Fruit fly (Drosophila melanogaster) whole organism, embryonic: Measurements from ENCODE around the gene PsGEF.
A peak's percentile ranks its signal among the peaks of the same experiment; 100 is the strongest.

Experiments used
- Antp ChIP-seq: fragments of 200-800 bp; sonication (Bioruptor generic); optimal IDR thresholded peaks from 3 replicates; lab custom pipeline; 2016; ENCODE audit warnings: missing biosample characterization, missing genetic modification characterization
- Atf6 ChIP-seq: fragments of 200-800 bp; sonication (Bioruptor generic); IDR thresholded peaks from 2 replicates; pipeline ENCODE4 v1.3.6; 2022; ENCODE audit warnings: missing biosample characterization, missing genetic modification characterization
- Bgb ChIP-seq: fragments of 200-800 bp; sonication (Bioruptor generic); IDR thresholded peaks from 2 replicates; pipeline ENCODE4 v1.3.6; 2022; ENCODE audit warnings: missing biosample characterization, missing genetic modification characterization; ENCODE audit not compliant: partially characterized antibody
- CG11093 ChIP-seq: fragments of 200-800 bp; sonication (Bioruptor generic); IDR thresholded peaks from 3 replicates; pipeline ENCODE4 v1.3.6; 2022; ENCODE audit warnings: missing biosample characterization, missing genetic modification characterization
- CG11504 ChIP-seq: fragments of 200-800 bp; sonication (Bioruptor generic); optimal IDR thresholded peaks from 3 replicates; lab custom pipeline; 2019; ENCODE audit warnings: missing biosample characterization, mild to moderate bottlenecking, missing genetic modification characterization, moderate library complexity
- CG12769 ChIP-seq: fragments of 200-800 bp; sonication (Bioruptor generic); optimal IDR thresholded peaks from 2 replicates; lab custom pipeline; 2019; ENCODE audit warnings: missing biosample characterization, mild to moderate bottlenecking, missing genetic modification characterization, moderate library complexity
- CG15269 ChIP-seq: fragments of 200-800 bp; sonication (Bioruptor generic); optimal IDR thresholded peaks from 2 replicates; lab custom pipeline; 2018; ENCODE audit warnings: missing biosample characterization, mild to moderate bottlenecking, missing genetic modification characterization, moderate library complexity
- CG1529 ChIP-seq: fragments of 200-800 bp; sonication (Bioruptor generic); optimal IDR thresholded peaks from 3 replicates; lab custom pipeline; 2018; ENCODE audit warnings: missing biosample characterization, missing genetic modification characterization
- CG15696 ChIP-seq: fragments of 200-800 bp; sonication (Bioruptor generic); optimal IDR thresholded peaks from 2 replicates; lab custom pipeline; 2019; ENCODE audit warnings: missing biosample characterization, mild to moderate bottlenecking, missing genetic modification characterization, moderate library complexity
- CG17385 ChIP-seq: fragments of 200-800 bp; sonication (Bioruptor generic); optimal IDR thresholded peaks from 3 replicates; lab custom pipeline; 2018; ENCODE audit warnings: missing biosample characterization, mild to moderate bottlenecking, missing genetic modification characterization
- CG2120 ChIP-seq: fragments of 200-800 bp; sonication (Bioruptor generic); optimal IDR thresholded peaks from 3 replicates; lab custom pipeline; 2016; ENCODE audit warnings: missing biosample characterization, missing genetic modification characterization
- CG2712 ChIP-seq: fragments of 200-800 bp; optimal IDR thresholded peaks from 3 replicates; lab custom pipeline; 2019; ENCODE audit warnings: missing biosample characterization, mild to moderate bottlenecking, missing genetic modification characterization, moderate library complexity
- CG34376 ChIP-seq: fragments of 200-800 bp; sonication (Bioruptor generic); optimal IDR thresholded peaks from 2 replicates; lab custom pipeline; 2018; ENCODE audit warnings: missing biosample characterization, mild to moderate bottlenecking, missing genetic modification characterization
- CG7963 ChIP-seq: fragments of 200-800 bp; sonication (Bioruptor generic); IDR thresholded peaks from 3 replicates; pipeline ENCODE4 v1.3.6; 2022; ENCODE audit warnings: missing biosample characterization, missing genetic modification characterization; ENCODE audit not compliant: partially characterized antibody
- CG8089 ChIP-seq: fragments of 200-800 bp; sonication (Bioruptor generic); optimal IDR thresholded peaks from 3 replicates; lab custom pipeline; 2016; ENCODE audit warnings: missing biosample characterization, missing genetic modification characterization
- CG8388 ChIP-seq: fragments of 200-800 bp; sonication (Bioruptor generic); optimal IDR thresholded peaks from 2 replicates; lab custom pipeline; 2019; ENCODE audit warnings: missing biosample characterization, mild to moderate bottlenecking, missing genetic modification characterization, moderate library complexity
- CG9727 ChIP-seq: fragments of 200-800 bp; sonication (Bioruptor generic); optimal IDR thresholded peaks from 3 replicates; lab custom pipeline; 2017; ENCODE audit warnings: missing biosample characterization, mild to moderate bottlenecking, missing genetic modification characterization
- D ChIP-seq, 2 experiments: fragments of 200-800 bp in 1 of 2; fragments of >200 bp in 1 of 2; sonication (Bioruptor generic) in 1 of 2; optimal IDR thresholded peaks; 2 replicates in 1 of 2; 3 replicates in 1 of 2; lab custom pipeline; 2017; ENCODE audit warnings: mild to moderate bottlenecking in 1 of 2, missing biosample characterization in 1 of 2, missing genetic modification characterization in 1 of 2, missing genetic modification reagents in 1 of 2
- Dek ChIP-seq: fragments of 200-800 bp; sonication (Bioruptor generic); optimal IDR thresholded peaks from 3 replicates; lab custom pipeline; 2019; ENCODE audit warnings: missing biosample characterization, mild to moderate bottlenecking, missing genetic modification characterization, moderate library complexity
- Dfd ChIP-seq, 2 experiments: fragments of >200 bp; optimal IDR thresholded peaks; 2 replicates each; lab custom pipeline; 2017; ENCODE audit warnings: missing biosample characterization in 2 of 2, missing genetic modification characterization in 2 of 2
- E2f2 ChIP-seq: fragments of 200-800 bp; sonication (Bioruptor generic); IDR thresholded peaks from 2 replicates; pipeline ENCODE4 v1.3.6; 2022; ENCODE audit warnings: missing biosample characterization, missing genetic modification characterization
- Gsc ChIP-seq: fragments of 200-800 bp; sonication (Bioruptor generic); IDR thresholded peaks from 2 replicates; pipeline ENCODE4 v1.3.6; 2022; ENCODE audit warnings: missing biosample characterization, missing genetic modification characterization
- Hr51 ChIP-seq, 2 experiments: fragments of 200-800 bp; sonication (Bioruptor generic); optimal IDR thresholded peaks; 2 replicates in 1 of 2; 3 replicates in 1 of 2; lab custom pipeline; 2016 to 2018; ENCODE audit warnings: missing biosample characterization in 2 of 2, missing genetic modification characterization in 2 of 2, mild to moderate bottlenecking in 1 of 2, moderate library complexity in 1 of 2
- MESR4 ChIP-seq: fragments of 200-800 bp; sonication (Bioruptor generic); optimal IDR thresholded peaks from 2 replicates; lab custom pipeline; 2018; ENCODE audit warnings: missing biosample characterization, mild to moderate bottlenecking, missing genetic modification characterization, moderate library complexity
- Mes4 ChIP-seq: fragments of 200-800 bp; sonication (Bioruptor generic); optimal IDR thresholded peaks from 2 replicates; lab custom pipeline; 2016; ENCODE audit warnings: missing biosample characterization, missing genetic modification characterization
- Myb ChIP-seq: fragments of 200-800 bp; sonication (Bioruptor generic); optimal IDR thresholded peaks from 2 replicates; lab custom pipeline; 2016; ENCODE audit warnings: missing biosample characterization, missing genetic modification characterization
- NC2α ChIP-seq: fragments of 200-800 bp; sonication (Bioruptor generic); optimal IDR thresholded peaks from 2 replicates; lab custom pipeline; 2016; ENCODE audit warnings: missing biosample characterization, missing genetic modification characterization
- Six4 ChIP-seq: fragments of 200-800 bp; sonication (Bioruptor generic); optimal IDR thresholded peaks from 2 replicates; lab custom pipeline; 2016; ENCODE audit warnings: missing biosample characterization, missing genetic modification characterization
- Spps ChIP-seq: fragments of 200-800 bp; sonication (Bioruptor generic); optimal IDR thresholded peaks from 2 replicates; lab custom pipeline; 2018; ENCODE audit warnings: missing biosample characterization, mild to moderate bottlenecking, missing genetic modification characterization
- az2 ChIP-seq: fragments of 200-800 bp; sonication (Bioruptor generic); optimal IDR thresholded peaks from 3 replicates; lab custom pipeline; 2016; ENCODE audit warnings: missing biosample characterization, missing genetic modification characterization
- bab2 ChIP-seq: fragments of 200-800 bp; sonication (Bioruptor generic); optimal IDR thresholded peaks from 2 replicates; lab custom pipeline; 2016; ENCODE audit warnings: missing biosample characterization, missing genetic modification characterization
- chn ChIP-seq: fragments of 200-800 bp; sonication (Bioruptor generic); optimal IDR thresholded peaks from 2 replicates; lab custom pipeline; 2016; ENCODE audit warnings: missing biosample characterization, missing genetic modification characterization
- ci ChIP-seq: fragments of 200-800 bp; sonication (Bioruptor generic); IDR thresholded peaks from 3 replicates; pipeline ENCODE4 v1.3.6; 2022; ENCODE audit warnings: missing biosample characterization, missing genetic modification characterization
- croc ChIP-seq: fragments of 200-800 bp; sonication (Bioruptor generic); conservative IDR thresholded peaks from 3 replicates; pipeline ENCODE4 v1.3.6; 2022; ENCODE audit warnings: missing biosample characterization, missing genetic modification characterization
- crol ChIP-seq: fragments of 200-800 bp; sonication (Bioruptor generic); IDR thresholded peaks from 2 replicates; pipeline ENCODE4 v1.3.6; 2022; ENCODE audit warnings: missing biosample characterization, missing genetic modification characterization
- cwo ChIP-seq: fragments of 200-800 bp; sonication (Bioruptor generic); optimal IDR thresholded peaks from 3 replicates; lab custom pipeline; 2017; ENCODE audit warnings: missing biosample characterization, missing genetic modification characterization, mild to moderate bottlenecking, moderate library complexity, missing genetic modification reagents
- dati ChIP-seq: fragments of 200-800 bp; sonication (Bioruptor generic); IDR thresholded peaks from 2 replicates; pipeline ENCODE4 v1.3.6; 2022; ENCODE audit warnings: missing biosample characterization, missing genetic modification characterization
- fd102C ChIP-seq: fragments of 200-800 bp; sonication (Bioruptor generic); optimal IDR thresholded peaks from 2 replicates; lab custom pipeline; 2018; ENCODE audit warnings: missing biosample characterization, mild to moderate bottlenecking, missing genetic modification characterization, moderate library complexity
- hth ChIP-seq: fragments of >200 bp; optimal IDR thresholded peaks from 2 replicates; lab custom pipeline; 2017; ENCODE audit warnings: inconsistent platforms
- insv ChIP-seq, 2 experiments: fragments of 200-800 bp; sonication (Bioruptor generic); optimal IDR thresholded peaks; 3 replicates each; lab custom pipeline; 2016 to 2018; ENCODE audit warnings: missing biosample characterization in 2 of 2, missing genetic modification characterization in 2 of 2
- knrl ChIP-seq: fragments of 200-800 bp; sonication (Bioruptor generic); IDR thresholded peaks from 3 replicates; pipeline ENCODE4 v1.3.6; 2022; ENCODE audit warnings: missing biosample characterization, missing genetic modification characterization; ENCODE audit not compliant: partially characterized antibody
- lola ChIP-seq, 3 experiments: fragments of >200 bp in 2 of 3; fragments of 200-800 bp in 1 of 3; sonication (Bioruptor generic) in 1 of 3; optimal IDR thresholded peaks; 2 replicates each; lab custom pipeline; 2017 to 2019; ENCODE audit warnings: missing biosample characterization in 3 of 3, missing genetic modification characterization in 3 of 3, mild to moderate bottlenecking in 1 of 3, moderate library complexity in 1 of 3
- lov ChIP-seq, 2 experiments: fragments of 200-800 bp in 1 of 2; fragments of >200 bp in 1 of 2; sonication (Bioruptor generic) in 1 of 2; IDR thresholded peaks in 1 of 2; optimal IDR thresholded peaks in 1 of 2; 2 replicates in 1 of 2; 3 replicates in 1 of 2; pipeline versions ENCODE4 v1.3.6 to Lab custom; 2017 to 2022; ENCODE audit warnings: missing biosample characterization in 1 of 2, missing genetic modification characterization in 1 of 2
- nmo ChIP-seq: fragments of 200-800 bp; sonication (Bioruptor generic); optimal IDR thresholded peaks from 2 replicates; lab custom pipeline; 2018; ENCODE audit warnings: missing biosample characterization, mild to moderate bottlenecking, missing genetic modification characterization, moderate library complexity
- peb ChIP-seq: fragments of 200-800 bp; sonication (Bioruptor generic); IDR thresholded peaks from 2 replicates; pipeline ENCODE4 v1.3.6; 2022; ENCODE audit warnings: missing biosample characterization, missing genetic modification characterization
- pum ChIP-seq: fragments of 200-800 bp; sonication (Bioruptor generic); optimal IDR thresholded peaks from 2 replicates; lab custom pipeline; 2016; ENCODE audit warnings: missing biosample characterization, missing genetic modification characterization
- rib ChIP-seq: fragments of 200-800 bp; sonication (Bioruptor generic); IDR thresholded peaks from 2 replicates; pipeline ENCODE4 v1.3.6; 2022; ENCODE audit warnings: missing biosample characterization, missing genetic modification characterization
- so ChIP-seq: fragments of 200-800 bp; sonication (Bioruptor generic); IDR thresholded peaks from 3 replicates; pipeline ENCODE4 v1.3.6; 2022; ENCODE audit warnings: missing biosample characterization, missing genetic modification characterization
- stc ChIP-seq: fragments of 200-800 bp; sonication (Bioruptor generic); IDR thresholded peaks from 2 replicates; pipeline ENCODE4 v1.3.6; 2022; ENCODE audit warnings: missing biosample characterization, missing genetic modification characterization
- vvl ChIP-seq: fragments of 200-800 bp; sonication (Bioruptor generic); IDR thresholded peaks from 2 replicates; pipeline ENCODE4 v1.3.6; 2022; ENCODE audit warnings: missing biosample characterization, missing genetic modification characterization

Gene PsGEF

dm6 chrX:2317347-2317832 lies 70.1 kb downstream of the PsGEF start (continued):
- TF ChIP-seq NC2α (no peak), CG12769 (tag; lab: Kevin White, UChicago) (peak; percentile 64), lov (optimal IDR thresholded peaks at IDR 0.05; lab: Kevin White, UChicago) (no peak), lov (GFP tag; IDR thresholded peaks at IDR 0.05; lab: Robert Waterston, UW) (no peak), croc (no peak), nmo (GFP tag; lab: Kevin White, UChicago) (no peak), Atf6 (GFP tag; lab: Robert Waterston, UW) (0 out of 2 replicates have a peak, but pooled peaks have one; percentile 16), hth (no peak), D (optimal IDR thresholded peaks at IDR 0.05; lab: Kevin White, UChicago) (no peak), D (GFP tag; optimal IDR thresholded peaks at IDR 0.05; lab: Kevin White, UChicago) (no peak), Bgb (no peak), lola (GFP tag; optimal IDR thresholded peaks at IDR 0.05; lab: Kevin White, UChicago) (no peak), CG15269 (no peak), CG9727 (GFP tag; lab: Kevin White, UChicago) (no peak), Myb (GFP tag; lab: Kevin White, UChicago) (no peak), Hr51 (GFP tag; optimal IDR thresholded peaks at IDR 0.05; lab: Kevin White, UChicago) (no peak), fd102C (no peak), CG11093 (GFP tag; lab: Robert Waterston, UW) (no peak), Spps (tag; lab: Kevin White, UChicago) (no peak), Dfd (GFP tag; optimal IDR thresholded peaks at IDR 0.05; lab: Kevin White, UChicago) (no peak), chn (peak; percentile 7), peb (GFP tag; lab: Robert Waterston, UW) (no peak), CG11504 (tag; lab: Kevin White, UChicago) (no peak), Gsc (GFP tag; lab: Robert Waterston, UW) (no peak), CG2712 (tag; lab: Kevin White, UChicago) (peak; percentile 18), insv (GFP tag; optimal IDR thresholded peaks at IDR 0.05; lab: Kevin White, UChicago) (no peak), CG1529 (GFP tag; lab: Kevin White, UChicago) (no peak), crol (GFP tag; lab: Robert Waterston, UW) (peak; percentile 91), az2 (GFP tag; lab: Kevin White, UChicago) (no peak), cwo (GFP tag; lab: Kevin White, UChicago) (no peak), knrl (no peak), CG34376 (peak; percentile 76), rib (GFP tag; lab: Robert Waterston, UW) (no peak), CG8388 (GFP tag; lab: Kevin White, UChicago) (no peak), CG17385 (GFP tag; lab: Kevin White, UChicago) (peak; percentile 73), bab2 (GFP tag; lab: Kevin White, UChicago) (no peak), CG8089 (GFP tag; lab: Kevin White, UChicago) (no peak), ci (peak; percentile 61; the same call in 2 of the 3 replicates), MESR4 (no peak), Antp (GFP tag; lab: Kevin White, UChicago) (no peak), E2f2 (GFP tag; lab: Robert Waterston, UW) (peak; percentile 15; the same call in 1 of the 2 replicates), CG15696 (tag; lab: Kevin White, UChicago) (no peak), pum (GFP tag; lab: Kevin White, UChicago) (no peak), Six4 (no peak), dati (GFP tag; lab: Robert Waterston, UW) (no peak), stc (GFP tag; lab: Robert Waterston, UW) (peak; percentile 17; the same call in 1 of the 2 replicates), Dek (no peak), so (GFP tag; lab: Robert Waterston, UW) (no peak; the same call in 2 of the 3 replicates), CG2120 (GFP tag; lab: Kevin White, UChicago) (no peak), Mes4 (GFP tag; lab: Kevin White, UChicago) (no peak), vvl (GFP tag; lab: Robert Waterston, UW) (peak; percentile 29; the same call in 1 of the 2 replicates), CG7963 (GFP tag; lab: Robert Waterston, UW) (no peak)
